Fruit fly (Drosophila melanogaster) whole organism, embryonic: ENCODE measurements around the gene ATPsyngamma.

Source experiments
- Atf3 ChIP-seq: fragments of 200-800 bp; sonication (Bioruptor generic); optimal IDR thresholded peaks from 3 replicates; lab custom pipeline; 2016; ENCODE audit warnings: missing biosample characterization, missing genetic modification characterization
- Awh ChIP-seq: fragments of 200-800 bp; sonication (Bioruptor generic); IDR thresholded peaks from 2 replicates; pipeline ENCODE4, ENCODE4 v1.3.6; 2022; ENCODE audit warnings: missing biosample characterization, missing genetic modification characterization
- BtbVII ChIP-seq: fragments of 200-800 bp; sonication (Bioruptor generic); optimal IDR thresholded peaks from 3 replicates; lab custom pipeline; 2017; ENCODE audit warnings: missing biosample characterization, mild to moderate bottlenecking, missing genetic modification characterization
- CG10979 ChIP-seq: fragments of 200-800 bp; sonication (Bioruptor generic); optimal IDR thresholded peaks from 2 replicates; lab custom pipeline; 2018; ENCODE audit warnings: missing biosample characterization, mild to moderate bottlenecking, missing genetic modification characterization, moderate library complexity
- CG14441 ChIP-seq: fragments of 200-800 bp; sonication (Bioruptor generic); IDR thresholded peaks from 2 replicates; pipeline ENCODE4 v1.3.6; 2022; ENCODE audit warnings: missing biosample characterization, missing genetic modification characterization
- CG15696 ChIP-seq: fragments of 200-800 bp; sonication (Bioruptor generic); optimal IDR thresholded peaks from 2 replicates; lab custom pipeline; 2019; ENCODE audit warnings: missing biosample characterization, mild to moderate bottlenecking, missing genetic modification characterization, moderate library complexity
- CG17328 ChIP-seq: fragments of 200-800 bp; sonication (Bioruptor generic); IDR thresholded peaks from 2 replicates; pipeline ENCODE4 v1.3.6; 2022; ENCODE audit warnings: missing biosample characterization, missing genetic modification characterization
- CG1792 ChIP-seq: fragments of 200-800 bp; sonication (Bioruptor generic); optimal IDR thresholded peaks from 2 replicates; lab custom pipeline; 2016; ENCODE audit warnings: missing biosample characterization, missing genetic modification characterization
- CG2202 ChIP-seq: fragments of 200-800 bp; sonication (Bioruptor generic); optimal IDR thresholded peaks from 2 replicates; lab custom pipeline; 2018; ENCODE audit warnings: missing biosample characterization, mild to moderate bottlenecking, missing genetic modification characterization
- CG30403 ChIP-seq: fragments of 200-800 bp; sonication (Bioruptor generic); optimal IDR thresholded peaks from 3 replicates; lab custom pipeline; 2016; ENCODE audit warnings: missing biosample characterization, missing genetic modification characterization
- CG31365 ChIP-seq: fragments of 200-800 bp; sonication (Bioruptor generic); optimal IDR thresholded peaks from 2 replicates; lab custom pipeline; 2018; ENCODE audit warnings: missing biosample characterization, mild to moderate bottlenecking, missing genetic modification characterization
- CG5953 ChIP-seq: fragments of 200-800 bp; sonication (Bioruptor generic); IDR thresholded peaks from 2 replicates; pipeline ENCODE4 v1.3.6; 2022; ENCODE audit warnings: missing biosample characterization, missing genetic modification characterization
- CG7372 ChIP-seq: fragments of 200-800 bp; sonication (Bioruptor generic); IDR thresholded peaks from 2 replicates; pipeline ENCODE4 v1.3.6; 2022; ENCODE audit warnings: missing biosample characterization, missing genetic modification characterization
- CG7839 ChIP-seq: fragments of 200-800 bp; sonication (Bioruptor generic); optimal IDR thresholded peaks from 3 replicates; lab custom pipeline; 2018; ENCODE audit warnings: missing biosample characterization, mild to moderate bottlenecking, missing genetic modification characterization, moderate library complexity
- CG8924 ChIP-seq: fragments of 200-800 bp; optimal IDR thresholded peaks from 3 replicates; lab custom pipeline; 2019; ENCODE audit warnings: missing biosample characterization, mild to moderate bottlenecking, missing genetic modification characterization, moderate library complexity
- CG9437 ChIP-seq: fragments of 200-800 bp; sonication (Bioruptor generic); optimal IDR thresholded peaks from 2 replicates; lab custom pipeline; 2018; ENCODE audit warnings: missing biosample characterization, mild to moderate bottlenecking, missing genetic modification characterization
- Chrac-16 ChIP-seq: fragments of 200-800 bp; sonication (Bioruptor generic); optimal IDR thresholded peaks from 3 replicates; lab custom pipeline; 2016; ENCODE audit warnings: missing biosample characterization, missing genetic modification characterization
- Ets65A ChIP-seq: fragments of 200-800 bp; sonication (Bioruptor generic); peaks from one replicate; lab custom pipeline; 2016; ENCODE audit warnings: missing biosample characterization, missing genetic modification characterization
- Hmr ChIP-seq: fragments of 200-800 bp; sonication (Bioruptor generic); optimal IDR thresholded peaks from 3 replicates; lab custom pipeline; 2017; ENCODE audit warnings: mild to moderate bottlenecking, missing biosample characterization, missing genetic modification reagents, missing genetic modification characterization
- Jarid2 ChIP-seq: fragments of 200-800 bp; sonication (Bioruptor generic); optimal IDR thresholded peaks from 3 replicates; lab custom pipeline; 2017; ENCODE audit warnings: mild to moderate bottlenecking, missing biosample characterization, missing genetic modification reagents, missing genetic modification characterization
- Med ChIP-seq: fragments of 200-800 bp; sonication (Bioruptor generic); peaks from one replicate; lab custom pipeline; 2016; ENCODE audit warnings: missing biosample characterization, missing genetic modification characterization, mild to moderate bottlenecking, inconsistent platforms, moderate library complexity
- Oli ChIP-seq: fragments of 200-800 bp; sonication (Bioruptor generic); optimal IDR thresholded peaks from 2 replicates; lab custom pipeline; 2018; ENCODE audit warnings: missing biosample characterization, mild to moderate bottlenecking, missing genetic modification characterization, moderate library complexity
- PHDP ChIP-seq: fragments of 200-800 bp; sonication (Bioruptor generic); optimal IDR thresholded peaks from 3 replicates; lab custom pipeline; 2018; ENCODE audit warnings: missing biosample characterization, mild to moderate bottlenecking, missing genetic modification characterization, moderate library complexity
- Pdp1 ChIP-seq, 2 experiments: fragments of 200-800 bp; sonication (Bioruptor generic); optimal IDR thresholded peaks; 3 replicates each; lab custom pipeline; 2016; ENCODE audit warnings: missing biosample characterization in 2 of 2, missing genetic modification characterization in 2 of 2, mild to moderate bottlenecking in 1 of 2, moderate library complexity in 1 of 2
- Rfx ChIP-seq: fragments of 200-800 bp; sonication (Bioruptor generic); IDR thresholded peaks from 2 replicates; pipeline ENCODE4 v1.3.6; 2022; ENCODE audit warnings: missing biosample characterization, missing genetic modification characterization
- Ssrp ChIP-seq: fragments of 200-800 bp; sonication (Bioruptor generic); optimal IDR thresholded peaks from 2 replicates; lab custom pipeline; 2018; ENCODE audit warnings: missing biosample characterization, mild to moderate bottlenecking, missing genetic modification characterization, moderate library complexity
- ara ChIP-seq: fragments of 200-800 bp; sonication (Bioruptor generic); IDR thresholded peaks from 2 replicates; pipeline ENCODE4 v1.3.6; 2022; ENCODE audit warnings: missing biosample characterization, missing genetic modification characterization
- btn ChIP-seq: fragments of 200-800 bp; sonication (Bioruptor generic); optimal IDR thresholded peaks from 2 replicates; lab custom pipeline; 2016; ENCODE audit warnings: missing biosample characterization, missing genetic modification characterization
- chif ChIP-seq, 2 experiments: fragments of 200-800 bp; sonication (Bioruptor generic); optimal IDR thresholded peaks; 3 replicates each; lab custom pipeline; 2016; ENCODE audit warnings: missing biosample characterization in 2 of 2, missing genetic modification characterization in 2 of 2
- ci ChIP-seq: fragments of 200-800 bp; sonication (Bioruptor generic); IDR thresholded peaks from 3 replicates; pipeline ENCODE4 v1.3.6; 2022; ENCODE audit warnings: missing biosample characterization, missing genetic modification characterization
- crol ChIP-seq: fragments of 200-800 bp; sonication (Bioruptor generic); IDR thresholded peaks from 2 replicates; pipeline ENCODE4 v1.3.6; 2022; ENCODE audit warnings: missing biosample characterization, missing genetic modification characterization
- ewg ChIP-seq: fragments of 200-800 bp; sonication (Bioruptor generic); optimal IDR thresholded peaks from 3 replicates; lab custom pipeline; 2017; ENCODE audit warnings: mild to moderate bottlenecking, missing biosample characterization, missing genetic modification reagents, missing genetic modification characterization
- jigr1 ChIP-seq: fragments of 200-800 bp; sonication (Bioruptor generic); IDR thresholded peaks from 3 replicates; pipeline ENCODE4 v1.3.6; 2022; ENCODE audit warnings: missing biosample characterization, missing genetic modification characterization
- jing ChIP-seq: fragments of 200-800 bp; sonication (Bioruptor generic); optimal IDR thresholded peaks from 2 replicates; lab custom pipeline; 2018; ENCODE audit warnings: missing biosample characterization, mild to moderate bottlenecking, missing genetic modification characterization
- ken ChIP-seq: fragments of 200-800 bp; sonication (Bioruptor generic); IDR thresholded peaks from 3 replicates; pipeline ENCODE4 v1.3.6; 2022; ENCODE audit warnings: missing biosample characterization, missing genetic modification characterization
- klu ChIP-seq: fragments of 200-800 bp; sonication (Bioruptor generic); IDR thresholded peaks from 2 replicates; pipeline ENCODE4 v1.3.6; 2022; ENCODE audit warnings: missing biosample characterization, missing genetic modification characterization
- lmd ChIP-seq: fragments of 200-800 bp; sonication (Bioruptor generic); IDR thresholded peaks from 2 replicates; pipeline ENCODE4 v1.3.6; 2022; ENCODE audit warnings: missing biosample characterization, missing genetic modification characterization
- otp ChIP-seq: fragments of 200-800 bp; sonication (Bioruptor generic); IDR thresholded peaks from 3 replicates; pipeline ENCODE4, ENCODE4 v1.3.6; 2022; ENCODE audit warnings: missing biosample characterization, missing genetic modification characterization
- p53 ChIP-seq: fragments of 200-800 bp; sonication (Bioruptor generic); optimal IDR thresholded peaks from 2 replicates; lab custom pipeline; 2016; ENCODE audit warnings: missing biosample characterization, missing genetic modification characterization
- phol ChIP-seq: fragments of 200-800 bp; sonication (Bioruptor generic); optimal IDR thresholded peaks from 3 replicates; lab custom pipeline; 2018; ENCODE audit warnings: missing biosample characterization, mild to moderate bottlenecking, missing genetic modification characterization, moderate library complexity
- prd ChIP-seq, 3 experiments: fragments of >200 bp in 2 of 3; fragments of 200-800 bp in 1 of 3; sonication (Bioruptor generic) in 1 of 3; optimal IDR thresholded peaks in 2 of 3; IDR thresholded peaks in 1 of 3; 2 replicates in 2 of 3; 3 replicates in 1 of 3; pipeline versions ENCODE4 v1.3.6 to Lab custom; 2017 to 2022; ENCODE audit warnings: missing biosample characterization in 1 of 3, missing genetic modification characterization in 1 of 3
- pum ChIP-seq: fragments of 200-800 bp; sonication (Bioruptor generic); optimal IDR thresholded peaks from 2 replicates; lab custom pipeline; 2016; ENCODE audit warnings: missing biosample characterization, missing genetic modification characterization
- row ChIP-seq: fragments of 200-800 bp; sonication (Bioruptor generic); IDR thresholded peaks from 3 replicates; pipeline ENCODE4 v1.3.6; 2022; ENCODE audit warnings: missing biosample characterization, missing genetic modification characterization
- sens ChIP-seq: fragments of 200-800 bp; sonication (Bioruptor generic); peaks from one replicate; lab custom pipeline; 2016; ENCODE audit warnings: missing biosample characterization, missing genetic modification characterization
- sima ChIP-seq: fragments of 200-800 bp; sonication (Bioruptor generic); optimal IDR thresholded peaks from 2 replicates; lab custom pipeline; 2016; ENCODE audit warnings: missing biosample characterization, missing genetic modification characterization
- sisA ChIP-seq: fragments of 200-800 bp; sonication (Bioruptor generic); IDR thresholded peaks from 2 replicates; pipeline ENCODE4 v1.3.6; 2022; ENCODE audit warnings: missing biosample characterization, missing genetic modification characterization
- slbo ChIP-seq: fragments of 200-800 bp; sonication (Bioruptor generic); IDR thresholded peaks from 2 replicates; pipeline ENCODE4 v1.3.6; 2022; ENCODE audit warnings: missing biosample characterization, missing genetic modification characterization
- slp2 ChIP-seq: fragments of 200-800 bp; sonication (Bioruptor generic); optimal IDR thresholded peaks from 2 replicates; lab custom pipeline; 2016; ENCODE audit warnings: missing biosample characterization, missing genetic modification characterization
- sqz ChIP-seq: fragments of 200-800 bp; sonication (Bioruptor generic); optimal IDR thresholded peaks from 3 replicates; lab custom pipeline; 2018; ENCODE audit warnings: missing biosample characterization, mild to moderate bottlenecking, missing genetic modification characterization
- tin ChIP-seq: fragments of 200-800 bp; sonication (Bioruptor generic); optimal IDR thresholded peaks from 3 replicates; lab custom pipeline; 2016; ENCODE audit warnings: missing biosample characterization, missing genetic modification characterization
- yki ChIP-seq: fragments of >200 bp; optimal IDR thresholded peaks from 3 replicates; lab custom pipeline; 2018
- zfh1 ChIP-seq: fragments of 200-800 bp; sonication (Bioruptor generic); IDR thresholded peaks from 3 replicates; pipeline ENCODE4 v1.3.6; 2022; ENCODE audit warnings: missing biosample characterization, missing genetic modification characterization

The ATPsyngamma gene

dm6 chr3R:29755248-29755647, 6.3 kb upstream of the ATPsyngamma start (continued):
- TF ChIP-seq Ets65A (GFP tag; lab: Kevin White, UChicago) (peak; percentile 32), jigr1 (GFP tag; lab: Robert Waterston, UW) (0 out of 3 replicates have a peak, but pooled peaks have one; percentile 30), Rfx (GFP tag; lab: Robert Waterston, UW) (peak; percentile 48; the same call in 1 of the 2 replicates), Hmr (GFP tag; lab: Kevin White, UChicago) (no peak), otp (peak; percentile 50; the same call in 1 of the 3 replicates), yki (lab: Kevin White, UChicago) (no peak), row (peak; percentile 45), BtbVII (no peak), CG17328 (GFP tag; lab: Robert Waterston, UW) (0 out of 2 replicates have a peak, but pooled peaks have one; percentile 18), CG10979 (tag; lab: Kevin White, UChicago) (peak; percentile 20), ewg (GFP tag; lab: Kevin White, UChicago) (peak; percentile 17), CG9437 (GFP tag; lab: Kevin White, UChicago) (no peak), Med (GFP tag; lab: Kevin White, UChicago) (peak; percentile 55), CG30403 (peak; percentile 12), sqz (GFP tag; lab: Kevin White, UChicago) (no peak), Jarid2 (GFP tag; lab: Kevin White, UChicago) (no peak), CG15696 (tag; lab: Kevin White, UChicago) (no peak), Oli (tag; lab: Kevin White, UChicago) (peak; percentile 18), CG14441 (GFP tag; lab: Robert Waterston, UW) (peak; percentile 66), ara (GFP tag; lab: Robert Waterston, UW) (peak; percentile 34; the same call in 1 of the 2 replicates), sens (GFP tag; lab: Kevin White, UChicago) (peak; percentile 73), Chrac-16 (GFP tag; lab: Kevin White, UChicago) (no peak), CG7372 (GFP tag; lab: Robert Waterston, UW) (0 out of 2 replicates have a peak, but pooled peaks have one; percentile 42), zfh1 (peak; percentile 59; the same call in 2 of the 3 replicates), prd (optimal IDR thresholded peaks at IDR 0.05; lab: Kevin White, UChicago) (no peak), prd (GFP tag; IDR thresholded peaks at IDR 0.05; lab: Robert Waterston, UW) (peak; percentile 46; the same call in 1 of the 3 replicates), tin (GFP tag; lab: Kevin White, UChicago) (peak; percentile 23), CG8924 (tag; lab: Kevin White, UChicago) (no peak), lmd (GFP tag; lab: Robert Waterston, UW) (peak; percentile 40; the same call in 1 of the 2 replicates), Atf3 (GFP tag; lab: Kevin White, UChicago) (no peak), Ssrp (tag; lab: Kevin White, UChicago) (peak; percentile 11), chif (GFP tag; optimal IDR thresholded peaks at IDR 0.05; lab: Kevin White, UChicago) (no peak), p53 (GFP tag; lab: Kevin White, UChicago) (no peak), ci (GFP tag; lab: Robert Waterston, UW) (peak; percentile 68), Awh (GFP tag; lab: Robert Waterston, UW) (peak; percentile 45; the same call in 1 of the 2 replicates), pum (GFP tag; lab: Kevin White, UChicago) (no peak), CG7839 (tag; lab: Kevin White, UChicago) (no peak), ken (peak; percentile 63; the same call in 2 of the 3 replicates), klu (no peak), sima (GFP tag; lab: Kevin White, UChicago) (no peak), btn (GFP tag; lab: Kevin White, UChicago) (no peak), Pdp1 (GFP tag; optimal IDR thresholded peaks at IDR 0.05; lab: Kevin White, UChicago) (no peak), slp2 (GFP tag; lab: Kevin White, UChicago) (no peak), CG2202 (tag; lab: Kevin White, UChicago) (no peak), CG31365 (tag; lab: Kevin White, UChicago) (no peak), CG5953 (0 out of 2 replicates have a peak, but pooled peaks have one; percentile 9), CG1792 (GFP tag; lab: Kevin White, UChicago) (no peak), crol (GFP tag; lab: Robert Waterston, UW) (no peak), phol (tag; lab: Kevin White, UChicago) (peak; percentile 9), PHDP (no peak), sisA (GFP tag; lab: Robert Waterston, UW) (peak; percentile 67), slbo (GFP tag; lab: Robert Waterston, UW) (peak; percentile 46), jing (GFP tag; lab: Kevin White, UChicago) (no peak)
